Worm (Caenorhabditis elegans) whole organism, L3 larva: ENCODE results near the gene H03G16.7.

Experiments used
- aly-2 ChIP-seq: fragments of 150-350 bp; optimal IDR thresholded peaks from 2 replicates; lab custom pipeline; 2014; ENCODE audit warnings: missing biosample characterization, missing genetic modification characterization
- egl-27 ChIP-seq: sonication (generic microtip); optimal IDR thresholded peaks from 4 replicates; lab custom pipeline; 2017; ENCODE audit warnings: missing biosample characterization, missing genetic modification reagents, missing genetic modification characterization
- fos-1 ChIP-seq: fragments of 150-350 bp; optimal IDR thresholded peaks from 2 replicates; lab custom pipeline; 2014; ENCODE audit warnings: missing biosample characterization, missing genetic modification characterization
- lsy-12 ChIP-seq: sonication (generic microtip); optimal IDR thresholded peaks from 2 replicates; lab custom pipeline; 2016; ENCODE audit warnings: mild to moderate bottlenecking, missing genetic modification characterization, missing compliant biosample characterization
- nhr-11 ChIP-seq: fragments of 150-350 bp; optimal IDR thresholded peaks from 2 replicates; lab custom pipeline; 2014; ENCODE audit warnings: missing biosample characterization, missing genetic modification characterization
- nhr-23 ChIP-seq: fragments of 150-350 bp; optimal IDR thresholded peaks from 2 replicates; lab custom pipeline; 2014; ENCODE audit warnings: missing biosample characterization, missing genetic modification reagents, missing genetic modification characterization
- pha-4 ChIP-seq: fragments of 150-350 bp; optimal IDR thresholded peaks from 2 replicates; lab custom pipeline; 2014; ENCODE audit warnings: missing biosample characterization, missing genetic modification reagents, missing genetic modification characterization
- pqm-1 ChIP-seq: fragments of 150-350 bp; optimal IDR thresholded peaks from 2 replicates; lab custom pipeline; 2017; ENCODE audit warnings: missing biosample characterization, missing genetic modification characterization, inconsistent platforms
- snpc-4 ChIP-seq: fragments of 150-350 bp; optimal IDR thresholded peaks from 2 replicates; lab custom pipeline; 2014; ENCODE audit warnings: missing biosample characterization, missing genetic modification characterization
- unc-39 ChIP-seq: sonication (generic microtip); optimal IDR thresholded peaks from 4 replicates; lab custom pipeline; 2017; ENCODE audit warnings: missing biosample characterization, missing genetic modification characterization
- zag-1 ChIP-seq: fragments of 150-350 bp; optimal IDR thresholded peaks from 2 replicates; lab custom pipeline; 2014; ENCODE audit warnings: missing biosample characterization, missing genetic modification characterization
- ztf-4 ChIP-seq: fragments of 150-350 bp; optimal IDR thresholded peaks from 2 replicates; lab custom pipeline; 2014; ENCODE audit warnings: missing biosample characterization, missing genetic modification characterization

- no peak for TF ChIP-seq snpc-4
- no peak for TF ChIP-seq pha-4 (tag; lab: Kevin White, UChicago)
- TF ChIP-seq fos-1 (tag; lab: Kevin White, UChicago) = no peak
- no peak for TF ChIP-seq nhr-11 (tag; lab: Kevin White, UChicago)
- no peak for TF ChIP-seq zag-1
- no peak for TF ChIP-seq ztf-4 (tag; lab: Kevin White, UChicago)
- TF ChIP-seq pqm-1 (tag; lab: Kevin White, UChicago) = no peak
- no peak for TF ChIP-seq lsy-12 (tag; lab: Kevin White, UChicago)
- TF ChIP-seq egl-27 (tag; lab: Kevin White, UChicago) = no peak
- TF ChIP-seq unc-39 (tag; lab: Kevin White, UChicago) = no peak
- TF ChIP-seq aly-2 (tag; lab: Kevin White, UChicago) = no peak
- no peak for TF ChIP-seq nhr-23 (tag; lab: Kevin White, UChicago)
Measured at ce11 chrX:15035748-15036147, 20.1 kb downstream of the H03G16.7 start.
